Fruit fly (Drosophila melanogaster): ENCODE measurements around the gene CG6418.

Gene CG6418

DNA sequence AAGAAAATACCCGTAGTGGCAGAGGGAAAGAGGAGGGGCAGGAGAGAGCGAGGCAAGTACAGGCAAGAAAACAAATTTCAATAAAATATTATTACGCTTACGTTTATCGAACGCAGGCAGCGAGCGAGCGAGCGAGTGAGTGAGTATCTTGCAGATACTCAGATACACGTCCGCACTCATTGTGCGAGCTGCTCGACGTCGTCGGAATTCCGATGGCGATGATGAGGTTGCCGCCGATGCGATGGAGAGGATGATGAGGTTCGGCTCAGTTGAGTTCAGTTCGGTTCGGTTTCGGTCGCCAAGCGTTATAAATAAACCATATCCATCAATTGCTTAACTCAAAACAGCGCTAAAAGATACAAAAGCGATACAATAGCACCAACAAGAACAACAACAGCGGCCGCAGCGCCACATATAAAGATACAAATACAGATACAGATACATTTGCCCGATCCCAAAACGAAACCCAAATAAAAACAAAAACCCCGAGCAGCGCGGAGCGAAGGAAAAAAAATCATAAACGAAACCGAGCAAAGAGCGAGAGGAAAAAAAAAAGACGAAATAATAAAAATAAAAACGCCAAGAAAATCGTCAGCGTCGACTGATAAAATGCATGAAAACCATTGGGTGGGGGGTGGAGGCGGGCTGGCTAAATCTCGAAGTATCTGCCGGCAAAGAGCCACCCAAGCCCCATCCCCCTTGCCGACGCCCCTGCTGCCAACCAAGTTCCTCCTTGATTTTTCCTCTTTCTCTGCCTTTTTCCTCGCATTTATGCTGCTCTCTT, 26.3 kb downstream of the CG6418 start (continued):
- peak; percentile 77 for TF ChIP-seq kni (GFP tag; optimal IDR thresholded peaks at IDR 0.05)
- TF ChIP-seq mirr (GFP tag; optimal IDR thresholded peaks at IDR 0.05), result peak; percentile 41
- TF ChIP-seq Lhr (GFP tag; optimal IDR thresholded peaks at IDR 0.05), result no peak
- TF ChIP-seq ssp (GFP tag; IDR thresholded peaks at IDR 0.05), result no peak
- TF ChIP-seq nerfin-1 (tag; optimal IDR thresholded peaks at IDR 0.05), result peak; percentile 64
- peak in 1 of 2 experiments; percentile 99 for TF ChIP-seq bsh (GFP tag; optimal IDR thresholded peaks at IDR 0.05)
- peak; percentile 40 for TF ChIP-seq CG17328 (GFP tag; IDR thresholded peaks at IDR 0.05)
- peak; percentile 18 for TF ChIP-seq B-H2 (GFP tag; optimal IDR thresholded peaks at IDR 0.05)
- no peak for TF ChIP-seq Ets97D (GFP tag; optimal IDR thresholded peaks at IDR 0.05)

DNA sequence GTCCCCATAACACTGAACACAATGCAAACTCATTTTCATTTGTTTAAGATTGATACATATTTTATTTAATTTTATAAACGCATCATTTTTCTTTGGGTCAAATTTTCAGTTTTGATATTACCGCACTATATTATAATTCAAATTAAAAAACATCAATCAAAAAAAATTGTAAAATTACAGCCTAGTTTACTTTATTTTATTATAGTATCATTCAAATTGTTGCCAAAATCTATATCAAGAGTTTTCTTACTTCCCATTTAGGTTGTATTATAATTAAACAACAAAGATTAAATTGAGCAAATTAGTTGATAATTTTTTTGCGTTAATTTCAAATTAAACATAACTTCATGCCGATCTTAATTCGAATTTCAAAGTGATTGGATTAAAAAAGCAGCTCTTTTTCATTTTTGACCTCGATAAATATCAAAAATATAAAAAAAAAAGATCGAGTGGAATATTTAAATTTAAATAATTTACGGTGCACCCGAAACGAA, 26.9 kb downstream of the CG6418 start:
- TF ChIP-seq CG16779 (GFP tag; IDR thresholded peaks at IDR 0.05), result no peak
- no peak for TF ChIP-seq CG4820 (GFP tag; optimal IDR thresholded peaks at IDR 0.05)
- no peak for TF ChIP-seq corto (GFP tag; optimal IDR thresholded peaks at IDR 0.05)
- TF ChIP-seq Abd-B (GFP tag; optimal IDR thresholded peaks at IDR 0.05), result no peak
- no peak for TF ChIP-seq CG13123 (GFP tag; optimal IDR thresholded peaks at IDR 0.05)
- TF ChIP-seq CG6683 (GFP tag; optimal IDR thresholded peaks at IDR 0.05), result no peak
- no peak for TF ChIP-seq wor (GFP tag; IDR thresholded peaks at IDR 0.05)
- no peak for TF ChIP-seq Aef1 (GFP tag; IDR thresholded peaks at IDR 0.05)
- no peak for TF ChIP-seq tx (GFP tag; optimal IDR thresholded peaks at IDR 0.05)
- TF ChIP-seq Deaf1 (tag; optimal IDR thresholded peaks at IDR 0.05), result no peak
- no peak for TF ChIP-seq Tbp (GFP tag; optimal IDR thresholded peaks at IDR 0.05)
- no peak for TF ChIP-seq Hmr (GFP tag; optimal IDR thresholded peaks at IDR 0.05)
- TF ChIP-seq CG14441 (GFP tag; IDR thresholded peaks at IDR 0.05), result no peak
- TF ChIP-seq CG4360 (GFP tag; IDR thresholded peaks at IDR 0.05), result no peak
- no peak for TF ChIP-seq CG16863 (GFP tag; optimal IDR thresholded peaks at IDR 0.05)
- no peak for TF ChIP-seq CG10654 (GFP tag; optimal IDR thresholded peaks at IDR 0.05)
- no peak for TF ChIP-seq CG2199 (GFP tag; IDR thresholded peaks at IDR 0.05)
- TF ChIP-seq Usf (GFP tag; optimal IDR thresholded peaks at IDR 0.05), result peak; percentile 9
- TF ChIP-seq nom (GFP tag; optimal IDR thresholded peaks at IDR 0.05), result no peak
- TF ChIP-seq CG8765 (GFP tag; IDR thresholded peaks at IDR 0.05), result no peak
- no peak for TF ChIP-seq Sin3A (optimal IDR thresholded peaks at IDR 0.05)
- no peak for TF ChIP-seq pros (GFP tag; optimal IDR thresholded peaks at IDR 0.05)
- TF ChIP-seq Drgx (GFP tag; IDR thresholded peaks at IDR 0.05), result no peak
- no peak for TF ChIP-seq Gsc (GFP tag; IDR thresholded peaks at IDR 0.05)
- no peak for TF ChIP-seq Hr78 (GFP tag; optimal IDR thresholded peaks at IDR 0.05)
- no peak for TF ChIP-seq Adf1 (GFP tag; IDR thresholded peaks at IDR 0.05)
- no peak for TF ChIP-seq nerfin-1 (tag; optimal IDR thresholded peaks at IDR 0.05)
- TF ChIP-seq CkIIα-i1 (GFP tag; IDR thresholded peaks at IDR 0.05), result no peak
- TF ChIP-seq ken (GFP tag; IDR thresholded peaks at IDR 0.05), result no peak
- TF ChIP-seq gcm2 (GFP tag; optimal IDR thresholded peaks at IDR 0.05), result no peak
- TF ChIP-seq gce (GFP tag; IDR thresholded peaks at IDR 0.05), result 0 out of 3 replicates have a peak, but pooled peaks have one; percentile 7
- TF ChIP-seq D (optimal IDR thresholded peaks at IDR 0.05), result no peak
- TF ChIP-seq D (GFP tag; optimal IDR thresholded peaks at IDR 0.05), result peak; percentile 39
- no peak for TF ChIP-seq pfk (GFP tag; optimal IDR thresholded peaks at IDR 0.05)
- no peak for TF ChIP-seq Lpt (GFP tag; optimal IDR thresholded peaks at IDR 0.05)
- no peak for TF ChIP-seq YL-1 (GFP tag; optimal IDR thresholded peaks at IDR 0.05)
- no peak for TF ChIP-seq CG6254 (GFP tag; optimal IDR thresholded peaks at IDR 0.05)
- TF ChIP-seq CG6765 (GFP tag; optimal IDR thresholded peaks at IDR 0.05), result no peak
- TF ChIP-seq CG11247 (GFP tag; IDR thresholded peaks at IDR 0.05), result no peak
- no peak for TF ChIP-seq Hand (GFP tag; optimal IDR thresholded peaks at IDR 0.05)
- TF ChIP-seq Mad (GFP tag; optimal IDR thresholded peaks at IDR 0.05), result no peak
- no peak for TF ChIP-seq sim (GFP tag; IDR thresholded peaks at IDR 0.05)
